Worm (Caenorhabditis elegans) whole organism, L3 larva: ENCODE measurements around the gene feh-1.
"Not testable (repeated sequence)": the region's sequence is repeated elsewhere in the genome, so short reads cannot be mapped to it uniquely, and the experiment has no call there.

ENCODE experiments used
- R02D3.7 ChIP-seq: fragments of 150-350 bp; optimal IDR thresholded peaks from 2 replicates; lab custom pipeline; 2014; ENCODE audit warnings: missing biosample characterization, missing genetic modification characterization
- ZK546.5 ChIP-seq: sonication (generic microtip); optimal IDR thresholded peaks from 2 replicates; lab custom pipeline; 2017; ENCODE audit warnings: missing biosample characterization, missing genetic modification characterization
- ama-1 ChIP-seq: fragments of 150-350 bp; optimal IDR thresholded peaks from 2 replicates; lab custom pipeline; 2018
- ceh-16 ChIP-seq: sonication (generic microtip); optimal IDR thresholded peaks from 2 replicates; lab custom pipeline; 2017; ENCODE audit warnings: missing biosample characterization, missing genetic modification characterization
- ceh-28 ChIP-seq: fragments of 150-350 bp; optimal IDR thresholded peaks from 2 replicates; lab custom pipeline; 2014; ENCODE audit warnings: missing biosample characterization, missing genetic modification reagents, missing genetic modification characterization
- ceh-82 ChIP-seq: fragments of 150-350 bp; optimal IDR thresholded peaks from 2 replicates; lab custom pipeline; 2014; ENCODE audit warnings: missing biosample characterization, missing genetic modification characterization
- ceh-9 ChIP-seq: sonication (generic microtip); optimal IDR thresholded peaks from 2 replicates; lab custom pipeline; 2018; ENCODE audit warnings: missing biosample characterization, missing genetic modification characterization
- daf-12 ChIP-seq: fragments of 150-350 bp; optimal IDR thresholded peaks from 2 replicates; lab custom pipeline; 2014; ENCODE audit warnings: missing biosample characterization, missing genetic modification reagents, missing genetic modification characterization
- elt-1 ChIP-seq: fragments of 150-350 bp; optimal IDR thresholded peaks from 2 replicates; lab custom pipeline; 2014; ENCODE audit warnings: missing biosample characterization, missing genetic modification characterization
- elt-2 ChIP-seq: sonication (generic microtip); optimal IDR thresholded peaks from 2 replicates; lab custom pipeline; 2016; ENCODE audit warnings: missing genetic modification reagents, mild to moderate bottlenecking, missing genetic modification characterization, missing compliant biosample characterization
- elt-3 ChIP-seq, 3 experiments: fragments of 150-350 bp in 1 of 3; sonication (generic microtip) in 2 of 3; optimal IDR thresholded peaks; 2 replicates in 2 of 3; 4 replicates in 1 of 3; lab custom pipeline; 2014 to 2017; ENCODE audit warnings: missing biosample characterization in 3 of 3, missing genetic modification characterization in 3 of 3
- eor-1 ChIP-seq, 2 experiments: fragments of 150-350 bp; optimal IDR thresholded peaks; 2 replicates each; lab custom pipeline; 2014 to 2018; ENCODE audit warnings: missing biosample characterization in 2 of 2, missing genetic modification characterization in 2 of 2
- fkh-10 ChIP-seq: sonication (generic microtip); optimal IDR thresholded peaks from 2 replicates; lab custom pipeline; 2017; ENCODE audit warnings: missing biosample characterization, missing genetic modification reagents, missing genetic modification characterization
- fkh-2 ChIP-seq: fragments of 150-350 bp; optimal IDR thresholded peaks from 2 replicates; lab custom pipeline; 2014; ENCODE audit warnings: missing biosample characterization, missing genetic modification reagents, missing genetic modification characterization
- hmg-11 ChIP-seq: sonication (generic microtip); optimal IDR thresholded peaks from 2 replicates; lab custom pipeline; 2016; ENCODE audit warnings: missing genetic modification characterization, missing compliant biosample characterization
- lin-15B ChIP-seq: fragments of 150-350 bp; optimal IDR thresholded peaks from 2 replicates; lab custom pipeline; 2014; ENCODE audit warnings: missing biosample characterization, missing genetic modification characterization
- lin-39 ChIP-seq: fragments of 150-350 bp; optimal IDR thresholded peaks from 2 replicates; lab custom pipeline; 2018; ENCODE audit warnings: missing biosample characterization, missing genetic modification reagents, missing genetic modification characterization
- lsy-12 ChIP-seq: sonication (generic microtip); optimal IDR thresholded peaks from 2 replicates; lab custom pipeline; 2016; ENCODE audit warnings: mild to moderate bottlenecking, missing genetic modification characterization, missing compliant biosample characterization
- mml-1 ChIP-seq: fragments of 150-350 bp; sonication (generic microtip); optimal IDR thresholded peaks from 3 replicates; lab custom pipeline; 2014; ENCODE audit warnings: missing biosample characterization, missing genetic modification characterization
- nfya-1 ChIP-seq: sonication (generic microtip); optimal IDR thresholded peaks from 2 replicates; lab custom pipeline; 2017; ENCODE audit warnings: missing genetic modification characterization, mild to moderate bottlenecking, missing compliant biosample characterization, antibody characterized with exemption, moderate library complexity; ENCODE audit not compliant: insufficient read depth
- nhr-11 ChIP-seq: fragments of 150-350 bp; optimal IDR thresholded peaks from 2 replicates; lab custom pipeline; 2014; ENCODE audit warnings: missing biosample characterization, missing genetic modification characterization
- nhr-23 ChIP-seq: fragments of 150-350 bp; optimal IDR thresholded peaks from 2 replicates; lab custom pipeline; 2014; ENCODE audit warnings: missing biosample characterization, missing genetic modification reagents, missing genetic modification characterization
- nhr-25 ChIP-seq: sonication (generic microtip); optimal IDR thresholded peaks from 2 replicates; lab custom pipeline; 2017; ENCODE audit warnings: missing biosample characterization, missing genetic modification characterization
- nhr-28 ChIP-seq: fragments of 150-350 bp; optimal IDR thresholded peaks from 2 replicates; lab custom pipeline; 2014; ENCODE audit warnings: missing biosample characterization, missing genetic modification characterization
- nhr-43 ChIP-seq: sonication (generic microtip); optimal IDR thresholded peaks from 2 replicates; lab custom pipeline; 2016; ENCODE audit warnings: mild to moderate bottlenecking, missing genetic modification characterization, missing compliant biosample characterization; ENCODE audit not compliant: poor library complexity, severe bottlenecking
- nhr-76 ChIP-seq: fragments of 150-350 bp; sonication (generic microtip); optimal IDR thresholded peaks from 5 replicates; lab custom pipeline; 2014; ENCODE audit warnings: missing biosample characterization, missing genetic modification characterization
- nhr-77 ChIP-seq: fragments of 150-350 bp; optimal IDR thresholded peaks from 2 replicates; lab custom pipeline; 2014; ENCODE audit warnings: missing biosample characterization, missing genetic modification characterization
- pha-4 ChIP-seq: fragments of 150-350 bp; optimal IDR thresholded peaks from 2 replicates; lab custom pipeline; 2014; ENCODE audit warnings: missing biosample characterization, missing genetic modification reagents, missing genetic modification characterization
- pqm-1 ChIP-seq: fragments of 150-350 bp; optimal IDR thresholded peaks from 2 replicates; lab custom pipeline; 2017; ENCODE audit warnings: missing biosample characterization, missing genetic modification characterization, inconsistent platforms
- sea-2 ChIP-seq: fragments of 150-350 bp; sonication (generic microtip); optimal IDR thresholded peaks from 4 replicates; lab custom pipeline; 2014; ENCODE audit warnings: missing biosample characterization, missing genetic modification reagents, missing genetic modification characterization
- skn-1 ChIP-seq: fragments of 150-350 bp; optimal IDR thresholded peaks from 2 replicates; lab custom pipeline; 2014; ENCODE audit warnings: missing biosample characterization, missing genetic modification characterization
- zag-1 ChIP-seq: fragments of 150-350 bp; optimal IDR thresholded peaks from 2 replicates; lab custom pipeline; 2014; ENCODE audit warnings: missing biosample characterization, missing genetic modification characterization
- ztf-11 ChIP-seq: fragments of 150-350 bp; optimal IDR thresholded peaks from 2 replicates; lab custom pipeline; 2014; ENCODE audit warnings: missing biosample characterization, missing genetic modification characterization
- ztf-4 ChIP-seq: fragments of 150-350 bp; optimal IDR thresholded peaks from 2 replicates; lab custom pipeline; 2014; ENCODE audit warnings: missing biosample characterization, missing genetic modification characterization

feh-1 gene

DNA sequence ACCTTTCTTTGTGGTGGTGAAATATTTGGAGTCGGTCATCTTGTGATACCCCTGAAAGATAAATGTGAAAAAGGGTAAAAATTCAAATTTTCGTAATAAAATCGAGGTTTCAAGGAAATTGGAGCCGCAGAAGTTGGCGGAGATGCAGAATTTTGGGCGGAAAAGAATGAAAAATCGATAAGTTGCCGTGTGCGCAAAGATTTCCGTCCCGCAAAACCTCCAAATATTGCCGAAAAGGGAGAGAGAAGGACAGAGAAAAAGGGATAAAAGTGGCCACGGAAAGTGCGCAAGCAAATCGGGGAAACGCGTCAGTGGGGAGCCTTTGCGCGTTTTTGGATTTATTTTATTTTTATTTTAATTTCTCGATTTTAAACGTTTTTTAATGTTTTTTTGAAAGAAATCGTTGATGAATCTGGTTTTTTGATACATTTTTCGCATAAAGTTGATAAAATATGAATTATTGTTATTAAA, 47.3 kb downstream of the feh-1 start, which contains the start of gene apb-1 (continued):
- TF ChIP-seq ceh-16 (tag; lab: Kevin White, UChicago) (no peak), ZK546.5 (tag; lab: Kevin White, UChicago) (no peak), nhr-43 (tag; lab: Kevin White, UChicago) (no peak), ceh-82 (tag; lab: Kevin White, UChicago) (peak; percentile 77), skn-1 (tag; lab: Kevin White, UChicago) (peak; percentile 12), fkh-10 (peak; percentile 92), fkh-2 (tag; lab: Kevin White, UChicago) (no peak), mml-1 (tag; lab: Kevin White, UChicago) (no peak), nhr-25 (tag; lab: Kevin White, UChicago) (peak; percentile 61), ztf-11 (tag; lab: Kevin White, UChicago) (no peak), ztf-4 (tag; lab: Kevin White, UChicago) (no peak), nfya-1 (tag; lab: Kevin White, UChicago) (peak; percentile 94)

DNA sequence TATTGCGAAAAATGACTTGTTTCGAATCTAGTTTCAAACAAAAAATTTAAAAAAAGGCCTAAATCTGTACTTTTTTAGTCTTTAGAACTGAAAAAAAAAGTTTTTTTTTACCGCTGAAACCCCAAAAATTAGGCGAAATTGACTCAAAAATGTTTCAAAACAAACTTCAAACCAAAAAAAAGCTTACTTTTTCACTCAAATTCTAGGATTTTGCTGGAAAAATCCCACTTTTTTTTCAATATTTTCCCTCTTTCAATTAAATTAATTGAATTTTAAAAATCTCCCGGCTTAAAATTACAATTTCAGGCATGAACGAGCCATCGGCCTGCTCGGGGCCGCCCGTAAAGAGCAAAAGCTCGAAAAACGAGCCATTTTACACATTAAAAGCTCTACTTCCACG, 48.0 kb downstream of the feh-1 start, which contains the start of gene mdt-19:
Gene mdt-19 (plus strand): TSS at position 301 of the 400 bp plus-strand sequence.
- TF ChIP-seq nhr-23 (tag; lab: Kevin White, UChicago) (no peak), ztf-11 (tag; lab: Kevin White, UChicago) (no peak), nhr-77 (tag; lab: Kevin White, UChicago) (no peak), lin-15B (tag; lab: Kevin White, UChicago) (no peak), R02D3.7 (tag; lab: Kevin White, UChicago) (no peak), ceh-28 (no peak), nhr-28 (tag; lab: Kevin White, UChicago) (no peak), fkh-10 (no peak)

DNA sequence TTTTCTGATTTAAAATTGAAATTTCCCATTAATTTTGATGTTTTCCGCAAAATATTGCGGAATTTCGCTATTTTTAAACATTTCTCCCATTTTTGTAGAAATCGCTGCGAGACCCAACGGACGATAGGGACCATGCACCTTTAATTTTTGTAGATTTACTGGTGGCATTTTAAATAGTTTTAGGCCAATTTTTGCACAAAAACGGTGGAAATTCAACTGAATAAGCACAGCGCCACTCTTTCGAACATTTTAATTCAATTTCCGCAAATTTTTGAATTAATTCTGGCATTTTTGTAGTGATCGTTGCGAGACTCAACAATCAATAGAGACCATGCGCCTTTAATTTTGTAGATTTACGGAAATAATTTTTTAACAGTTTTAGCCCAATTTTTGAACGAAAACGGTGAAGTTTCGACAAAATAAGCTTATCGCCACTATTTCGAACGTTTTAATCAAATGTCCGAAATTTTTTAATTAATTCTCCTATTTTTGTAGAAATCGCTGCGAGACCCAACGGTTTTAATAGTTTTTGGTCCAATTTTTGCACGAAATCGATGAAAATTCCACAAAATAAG, 48.9 kb downstream of the feh-1 start:
- no peak for TF ChIP-seq lin-15B (tag; lab: Kevin White, UChicago)
- TF ChIP-seq ceh-9 (tag; lab: Kevin White, UChicago): no peak
- no peak for TF ChIP-seq sea-2 (GFP tag; lab: Kevin White, UChicago)
- TF ChIP-seq nhr-28 (tag; lab: Kevin White, UChicago): no peak
- no peak for TF ChIP-seq hmg-11 (tag; lab: Kevin White, UChicago)
- no peak for TF ChIP-seq daf-12
- no peak for TF ChIP-seq eor-1 (tag; optimal IDR thresholded peaks at IDR 0.05; lab: Kevin White, UChicago)
- no peak for TF ChIP-seq pqm-1
- no peak for TF ChIP-seq pha-4
- TF ChIP-seq ceh-16 (tag; lab: Kevin White, UChicago): no peak
- no peak for TF ChIP-seq ceh-28
- no peak for TF ChIP-seq nhr-43 (tag; lab: Kevin White, UChicago)
- no peak for TF ChIP-seq ama-1 (lab: Kevin White, UChicago)
- TF ChIP-seq elt-2: no peak
- no peak for TF ChIP-seq fkh-2 (tag; lab: Kevin White, UChicago)
- no peak for TF ChIP-seq elt-3 (tag; optimal IDR thresholded peaks at IDR 0.05; lab: Kevin White, UChicago)
- no peak for TF ChIP-seq nhr-25 (tag; lab: Kevin White, UChicago)
- no peak for TF ChIP-seq ceh-82 (tag; lab: Kevin White, UChicago)
- TF ChIP-seq mml-1 (tag; lab: Kevin White, UChicago): no peak

DNA sequence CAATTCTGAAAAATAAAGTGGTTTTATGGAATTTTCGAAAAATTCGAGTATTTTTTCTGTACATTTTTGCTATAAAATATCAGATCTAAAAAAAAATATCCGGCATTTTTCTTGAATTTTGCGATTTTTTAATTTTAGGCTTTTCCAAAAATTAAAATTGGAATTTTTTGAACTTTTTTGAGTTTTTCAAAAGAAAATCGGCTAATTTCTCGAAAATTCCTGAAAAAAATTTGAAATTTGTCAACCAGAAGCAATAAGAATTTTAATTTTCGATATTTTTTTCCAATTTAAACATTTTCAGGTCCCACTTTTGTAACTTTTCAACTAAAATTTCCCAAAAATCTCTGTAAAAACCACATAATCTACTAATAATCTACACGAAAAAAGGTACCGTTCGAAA, 54.0 kb downstream of the feh-1 start, which contains the start of gene Y71H2B.11:
Gene Y71H2B.11 (plus strand): TSS at position 301 of the 400 bp plus-strand sequence.
- TF ChIP-seq zag-1 (tag; lab: Kevin White, UChicago) (no peak), nhr-76 (no peak), lsy-12 (tag; lab: Kevin White, UChicago) (no peak), hmg-11 (tag; lab: Kevin White, UChicago) (no peak), sea-2 (GFP tag; lab: Kevin White, UChicago) (no peak), ztf-4 (tag; lab: Kevin White, UChicago) (no peak), nhr-28 (tag; lab: Kevin White, UChicago) (no peak), nhr-23 (tag; lab: Kevin White, UChicago) (no peak), nhr-11 (tag; lab: Kevin White, UChicago) (no peak), ceh-28 (no peak)
- TF ChIP-seq, all 47 proteins: peak for 0

DNA sequence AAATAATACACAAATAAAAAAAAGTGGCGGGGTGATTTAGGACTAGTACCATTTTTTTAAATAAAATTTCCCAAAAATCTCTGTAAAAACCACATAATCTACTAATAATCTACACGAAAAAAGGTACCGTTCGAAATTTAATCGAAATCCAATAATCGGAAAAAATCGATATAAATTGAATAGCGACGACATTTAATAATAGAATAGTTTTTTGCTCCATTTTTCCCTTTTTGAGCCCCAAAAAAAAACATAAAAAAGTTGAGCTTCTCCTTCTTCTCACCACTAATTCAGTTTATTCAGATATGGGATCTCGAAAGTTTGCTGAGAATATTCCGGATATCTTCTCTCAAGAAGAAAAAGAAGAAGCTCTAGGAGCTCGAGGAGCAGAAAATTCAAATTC, 58.0 kb downstream of the feh-1 start, which contains the start of gene Y71H2B.5:
Gene Y71H2B.5 (plus strand): TSS at position 301 of the 400 bp plus-strand sequence.
- TF ChIP-seq lin-39 (tag; lab: Kevin White, UChicago); ceh-28; elt-1 (tag; lab: Kevin White, UChicago): not testable (repeated sequence)
